Worm (Caenorhabditis elegans) whole organism, L2 larva: ENCODE data around the gene magu-2.

Experiments used
- Y55F3AM.14 ChIP-seq: fragments of 200-800 bp; sonication (Bioruptor generic); optimal IDR thresholded peaks from 2 replicates; lab custom pipeline; 2018; ENCODE audit warnings: mild to moderate bottlenecking, missing genetic modification characterization, missing compliant biosample characterization
- ZK546.5 ChIP-seq: sonication (generic microtip); optimal IDR thresholded peaks from 2 replicates; lab custom pipeline; 2017; ENCODE audit warnings: missing biosample characterization, missing genetic modification characterization
- alr-1 ChIP-seq: fragments of 150-350 bp; optimal IDR thresholded peaks from 2 replicates; lab custom pipeline; 2014; ENCODE audit warnings: missing biosample characterization, missing genetic modification characterization
- aly-2 ChIP-seq: fragments of 150-350 bp; optimal IDR thresholded peaks from 2 replicates; lab custom pipeline; 2014; ENCODE audit warnings: missing biosample characterization, missing genetic modification characterization
- blmp-1 ChIP-seq: sonication (generic microtip); optimal IDR thresholded peaks from 2 replicates; lab custom pipeline; 2017; ENCODE audit warnings: missing genetic modification characterization, mild to moderate bottlenecking, missing compliant biosample characterization, antibody characterized with exemption, moderate library complexity; ENCODE audit not compliant: insufficient read depth
- crh-2 ChIP-seq: sonication (generic microtip); optimal IDR thresholded peaks from 2 replicates; lab custom pipeline; 2017; ENCODE audit warnings: missing biosample characterization, missing genetic modification characterization
- fos-1 ChIP-seq: fragments of 150-350 bp; optimal IDR thresholded peaks from 2 replicates; lab custom pipeline; 2014; ENCODE audit warnings: missing biosample characterization, missing genetic modification characterization
- mdl-1 ChIP-seq, 2 experiments: fragments of 150-350 bp in 1 of 2; sonication (generic microtip) in 1 of 2; optimal IDR thresholded peaks; 2 replicates each; lab custom pipeline; 2017; ENCODE audit warnings: missing biosample characterization in 2 of 2, missing genetic modification characterization in 2 of 2
- nhr-23 ChIP-seq: fragments of 150-350 bp; optimal IDR thresholded peaks from 2 replicates; lab custom pipeline; 2014; ENCODE audit warnings: missing biosample characterization, missing genetic modification reagents, missing genetic modification characterization
- nhr-237 ChIP-seq: fragments of 150-350 bp; optimal IDR thresholded peaks from 2 replicates; lab custom pipeline; 2014; ENCODE audit warnings: missing biosample characterization, missing genetic modification characterization
- skn-1 ChIP-seq: sonication (generic microtip); optimal IDR thresholded peaks from 2 replicates; lab custom pipeline; 2017; ENCODE audit warnings: missing biosample characterization, missing genetic modification characterization
- unc-62 ChIP-seq: fragments of 150-350 bp; optimal IDR thresholded peaks from 2 replicates; lab custom pipeline; 2014; ENCODE audit warnings: missing biosample characterization, missing genetic modification reagents, missing genetic modification characterization
- ztf-4 ChIP-seq: fragments of 150-350 bp; optimal IDR thresholded peaks from 2 replicates; lab custom pipeline; 2014; ENCODE audit warnings: missing biosample characterization, missing genetic modification characterization

ce11 chrV:8789345-8789744 is 11.5 kb downstream of the magu-2 start:
- no peak for TF ChIP-seq ZK546.5
- TF ChIP-seq Y55F3AM.14 = no peak
- TF ChIP-seq crh-2 (tag; lab: Kevin White, UChicago) = no peak
- no peak for TF ChIP-seq mdl-1 (tag; optimal IDR thresholded peaks at IDR 0.05; lab: Kevin White, UChicago)
- TF ChIP-seq nhr-23 (tag; lab: Kevin White, UChicago) = no peak
- no peak for TF ChIP-seq fos-1 (tag; lab: Kevin White, UChicago)
- TF ChIP-seq ztf-4 = no peak
- no peak for TF ChIP-seq unc-62 (GFP tag; lab: Kevin White, UChicago)
- TF ChIP-seq nhr-237 (tag; lab: Kevin White, UChicago) = no peak
- TF ChIP-seq aly-2 (tag; lab: Kevin White, UChicago) = no peak
- TF ChIP-seq blmp-1 (tag; lab: Kevin White, UChicago) = no peak
- TF ChIP-seq alr-1 (tag; lab: Kevin White, UChicago) = no peak
- no peak for TF ChIP-seq skn-1
